Fruit fly (Drosophila melanogaster): ENCODE results near the gene CG42709.
A peak's percentile ranks its signal among the peaks of the same experiment; 100 is the strongest.

Gene CG42709

dm6 chr3L:12842532-12842931 is 52.5 kb downstream of the CG42709 start:
- TF ChIP-seq bsh (GFP tag; optimal IDR thresholded peaks at IDR 0.05): no peak
- TF ChIP-seq gfzf (GFP tag; optimal IDR thresholded peaks at IDR 0.05): no peak
- TF ChIP-seq CG6654 (GFP tag; optimal IDR thresholded peaks at IDR 0.05): peak; percentile 94
- no peak for TF ChIP-seq CG17359 (tag; optimal IDR thresholded peaks at IDR 0.05)

DNA sequence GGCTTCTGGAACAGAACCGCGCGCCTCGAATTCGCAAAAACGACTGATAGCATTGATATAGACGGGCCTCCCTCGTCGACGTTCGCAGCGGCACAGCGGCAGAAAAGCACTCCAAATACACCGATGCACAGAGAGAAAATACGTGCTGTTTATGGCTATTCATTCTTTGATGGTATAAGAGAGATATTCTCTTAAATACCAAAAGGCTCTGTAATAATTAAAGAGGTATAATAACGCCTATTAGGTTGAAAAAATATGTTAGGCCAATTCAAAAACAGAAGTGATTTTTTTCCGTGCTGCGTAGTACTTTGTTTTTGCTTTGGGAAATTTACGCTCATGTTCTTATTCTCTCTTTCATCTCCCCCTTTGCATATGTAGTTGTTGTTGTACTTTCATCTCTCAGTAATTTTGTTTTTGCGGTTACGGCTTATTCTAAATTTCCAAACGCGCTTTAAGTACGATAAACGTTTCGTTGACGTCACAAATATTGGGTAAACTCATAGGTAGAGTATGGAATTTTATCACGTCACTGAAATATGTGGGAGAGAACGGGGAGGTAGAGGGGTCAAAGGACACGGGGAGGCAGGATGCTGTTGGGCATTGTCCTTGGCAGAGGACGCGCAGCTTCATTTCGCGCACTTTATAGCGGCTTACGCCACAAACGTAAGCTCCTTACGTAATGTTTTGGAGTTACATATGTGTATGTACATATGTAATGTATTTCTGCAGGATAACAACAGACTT is 53.2 kb downstream of the CG42709 start, which contains the start of gene nebu:
Gene nebu (minus strand): TSS at position 51 of the 744 bp plus-strand sequence.
- TF ChIP-seq NK7.1 (GFP tag; optimal IDR thresholded peaks at IDR 0.05): peak; percentile 95
- TF ChIP-seq Ssrp (tag; optimal IDR thresholded peaks at IDR 0.05): peak; percentile 83
- TF ChIP-seq br (optimal IDR thresholded peaks at IDR 0.05): no peak
- peak; percentile 96 for TF ChIP-seq MBD-R2 (GFP tag; IDR thresholded peaks at IDR 0.05)
- TF ChIP-seq dysf (GFP tag; IDR thresholded peaks at IDR 0.05): peak; percentile 98
- TF ChIP-seq Ada2b (GFP tag; IDR thresholded peaks at IDR 0.05): peak; percentile 96
- TF ChIP-seq tgo (GFP tag; IDR thresholded peaks at IDR 0.05): peak; percentile 96
- TF ChIP-seq CG1792 (GFP tag; optimal IDR thresholded peaks at IDR 0.05): peak; percentile 96
- TF ChIP-seq CG4360 (GFP tag; IDR thresholded peaks at IDR 0.05): peak; percentile 66
- peak; percentile 86 for TF ChIP-seq jing (GFP tag; optimal IDR thresholded peaks at IDR 0.05)
- TF ChIP-seq Chrac-16 (GFP tag; optimal IDR thresholded peaks at IDR 0.05): peak; percentile 93
- TF ChIP-seq odd (GFP tag; optimal IDR thresholded peaks at IDR 0.05): peak; percentile 91
- peak; percentile 96 for TF ChIP-seq CG3847 (GFP tag; IDR thresholded peaks at IDR 0.05)
- peak; percentile 93 for TF ChIP-seq Poxn (GFP tag; IDR thresholded peaks at IDR 0.05)
- TF ChIP-seq CG7556 (GFP tag; optimal IDR thresholded peaks at IDR 0.05): peak; percentile 97
- no peak; the same call in 1 of the 3 replicates for TF ChIP-seq CG11560 (tag; IDR thresholded peaks at IDR 0.05)
- TF ChIP-seq zfh2 (GFP tag; optimal IDR thresholded peaks at IDR 0.05): peak; percentile 98
- peak; percentile 98 for TF ChIP-seq HLH54F (GFP tag; optimal IDR thresholded peaks at IDR 0.05)
- peak; percentile 88 for TF ChIP-seq mirr (GFP tag; optimal IDR thresholded peaks at IDR 0.05)
- TF ChIP-seq pho (GFP tag; optimal IDR thresholded peaks at IDR 0.05): peak; percentile 99
- TF ChIP-seq slou (GFP tag; optimal IDR thresholded peaks at IDR 0.05): peak; percentile 86
- TF ChIP-seq kah (GFP tag; optimal IDR thresholded peaks at IDR 0.05): peak; percentile 66
- peak; percentile 84 for TF ChIP-seq CG5180 (GFP tag; optimal IDR thresholded peaks at IDR 0.05)
- TF ChIP-seq CG8359 (GFP tag; optimal IDR thresholded peaks at IDR 0.05; ENCODE audit: borderline replicate concordance): peak; percentile 63
- TF ChIP-seq crol (GFP tag; IDR thresholded peaks at IDR 0.05): peak; percentile 61
- no peak for TF ChIP-seq CG42726 (GFP tag; IDR thresholded peaks at IDR 0.05; ENCODE audit: partially characterized antibody)
- TF ChIP-seq en (GFP tag; optimal IDR thresholded peaks at IDR 0.05): peak; percentile 90
- TF ChIP-seq NFAT (GFP tag; IDR thresholded peaks at IDR 0.05): peak; percentile 96
- peak; percentile 95 for TF ChIP-seq Oli (tag; optimal IDR thresholded peaks at IDR 0.05)
- no peak for TF ChIP-seq CG17912 (GFP tag; optimal IDR thresholded peaks at IDR 0.05)
- peak; percentile 86 for TF ChIP-seq zen (tag; optimal IDR thresholded peaks at IDR 0.05)
- TF ChIP-seq vnd (GFP tag; IDR thresholded peaks at IDR 0.05; ENCODE audit: partially characterized antibody): no peak
- peak; percentile 95 for TF ChIP-seq CG17328 (GFP tag; IDR thresholded peaks at IDR 0.05)
- no peak for TF ChIP-seq CG34224 (GFP tag; IDR thresholded peaks at IDR 0.05; ENCODE audit: partially characterized antibody)
- peak; percentile 99 for TF ChIP-seq gro (GFP tag; optimal IDR thresholded peaks at IDR 0.05)
- TF ChIP-seq CG32772 (GFP tag; IDR thresholded peaks at IDR 0.05): peak; percentile 94
- peak; percentile 83 for TF ChIP-seq CG11696 (GFP tag; IDR thresholded peaks at IDR 0.05)
- peak; percentile 89 for TF ChIP-seq CG1233 (GFP tag; optimal IDR thresholded peaks at IDR 0.05)
- peak; percentile 84 for TF ChIP-seq run (tag; optimal IDR thresholded peaks at IDR 0.05)
- peak; percentile 84; the same call in 1 of the 2 replicates for TF ChIP-seq ham (GFP tag; IDR thresholded peaks at IDR 0.05)
- TF ChIP-seq chm (GFP tag; IDR thresholded peaks at IDR 0.05): peak; percentile 95; the same call in 1 of the 2 replicates
- peak; percentile 88 for TF ChIP-seq D19A (tag; optimal IDR thresholded peaks at IDR 0.05)
- peak; percentile 90 for TF ChIP-seq CG5953 (GFP tag; IDR thresholded peaks at IDR 0.05)
- TF ChIP-seq CG7271 (tag; optimal IDR thresholded peaks at IDR 0.05): peak; percentile 9
